Worm (Caenorhabditis elegans): ENCODE data around the gene ins-20.

The ins-20 gene

ce11 chrII:6046023-6046631, 35.5 kb downstream of the ins-20 start:
- no peak for TF ChIP-seq tlf-1 (GFP tag; optimal IDR thresholded peaks at IDR 0.05)
- TF ChIP-seq dpl-1 (GFP tag; optimal IDR thresholded peaks at IDR 0.05), result no peak
- no peak for TF ChIP-seq C06A6.2 (GFP tag; conservative IDR thresholded peaks at IDR 0.05)
- no peak for TF ChIP-seq nhr-80 (tag; optimal IDR thresholded peaks at IDR 0.05)
- TF ChIP-seq T07F8.4 (tag; optimal IDR thresholded peaks at IDR 0.05), result no peak
- TF ChIP-seq fkh-3 (tag; optimal IDR thresholded peaks at IDR 0.05), result no peak
- no peak for TF ChIP-seq pbrm-1 (GFP tag; IDR thresholded peaks at IDR 0.05)
- no peak for TF ChIP-seq F52B5.7 (tag; optimal IDR thresholded peaks at IDR 0.05)
- TF ChIP-seq K12H6.12 (tag; optimal IDR thresholded peaks at IDR 0.05), result no peak
- TF ChIP-seq madf-10 (tag; optimal IDR thresholded peaks at IDR 0.05), result no peak
- TF ChIP-seq ets-4 (GFP tag; optimal IDR thresholded peaks at IDR 0.05), result no peak
- TF ChIP-seq lin-26 (GFP tag; IDR thresholded peaks at IDR 0.05), result no peak
- no peak for TF ChIP-seq F57A8.1 (GFP tag; optimal IDR thresholded peaks at IDR 0.05)
- TF ChIP-seq hlh-26 (GFP tag; conservative IDR thresholded peaks at IDR 0.05), result no peak
- TF ChIP-seq bed-1 (GFP tag; IDR thresholded peaks at IDR 0.05), result no peak
- TF ChIP-seq madf-6 (GFP tag; IDR thresholded peaks at IDR 0.05), result peak; percentile 36; the same call in 1 of the 2 replicates
- TF ChIP-seq F10E7.11 (tag; optimal IDR thresholded peaks at IDR 0.05), result no peak
- peak; percentile 60 for TF ChIP-seq ztf-18 (tag; optimal IDR thresholded peaks at IDR 0.05)

- TF ChIP-seq let-607 (tag; optimal IDR thresholded peaks at IDR 0.05), result peak in 1 of 2 experiments; percentile 69
- peak; percentile 47; the same call in 1 of the 2 replicates for TF ChIP-seq hmg-1.2 (GFP tag; IDR thresholded peaks at IDR 0.05)
- peak; percentile 90 for TF ChIP-seq lin-40 (tag; optimal IDR thresholded peaks at IDR 0.05)
- no peak for TF ChIP-seq nfya-2 (GFP tag; IDR thresholded peaks at IDR 0.05)
- TF ChIP-seq ceh-100 (GFP tag; IDR thresholded peaks at IDR 0.05), result peak; percentile 70; the same call in 1 of the 2 replicates
- TF ChIP-seq pha-4 (tag; optimal IDR thresholded peaks at IDR 0.05), result peak; percentile 72
- TF ChIP-seq dpl-1 (GFP tag; optimal IDR thresholded peaks at IDR 0.05), result peak; percentile 27
- TF ChIP-seq gei-17 (GFP tag; optimal IDR thresholded peaks at IDR 0.05), result peak; percentile 17
- peak; percentile 98 for TF ChIP-seq ztf-18 (tag; optimal IDR thresholded peaks at IDR 0.05)
- TF ChIP-seq ztf-26 (tag; optimal IDR thresholded peaks at IDR 0.05), result no peak
- peak; percentile 60 for TF ChIP-seq tbp1 (GFP tag; optimal IDR thresholded peaks at IDR 0.05)
- no peak for TF ChIP-seq unc-62 (GFP tag; optimal IDR thresholded peaks at IDR 0.05)
- no peak for TF ChIP-seq let-526 (GFP tag; IDR thresholded peaks at IDR 0.05)
- peak; percentile 68 for TF ChIP-seq ZK185.1 (tag; optimal IDR thresholded peaks at IDR 0.05; ENCODE audit: poor library complexity, severe bottlenecking)
- no peak for TF ChIP-seq tbx-9 (tag; optimal IDR thresholded peaks at IDR 0.05; ENCODE audit: borderline replicate concordance)
- no peak for TF ChIP-seq sdz-38 (tag; optimal IDR thresholded peaks at IDR 0.05)
- peak; percentile 79 for TF ChIP-seq K11D2.4 (GFP tag; IDR thresholded peaks at IDR 0.05)
- peak; percentile 73 for TF ChIP-seq repo-1 (tag; optimal IDR thresholded peaks at IDR 0.05)
- peak; percentile 81 for TF ChIP-seq Y56A3A.18 (GFP tag; IDR thresholded peaks at IDR 0.05)
- peak; percentile 13 for TF ChIP-seq ceh-27 (GFP tag; optimal IDR thresholded peaks at IDR 0.05)
- no peak for TF ChIP-seq Y53F4B.3 (GFP tag; IDR thresholded peaks at IDR 0.05)
- peak in 1 of 2 experiments; percentile 15 for TF ChIP-seq rec-8 (tag; optimal IDR thresholded peaks at IDR 0.05)
- TF ChIP-seq unc-130 (GFP tag; optimal IDR thresholded peaks at IDR 0.05), result peak; percentile 11
- peak; percentile 77 for TF ChIP-seq snpc-3.4 (tag; optimal IDR thresholded peaks at IDR 0.05)
- peak; percentile 32 for TF ChIP-seq F23B12.7 (tag; optimal IDR thresholded peaks at IDR 0.05; ENCODE audit: insufficient read depth)
- TF ChIP-seq somi-1 (GFP tag; optimal IDR thresholded peaks at IDR 0.05), result no peak
- TF ChIP-seq D2030.7 (GFP tag; IDR thresholded peaks at IDR 0.05), result peak; percentile 52; the same call in 1 of the 2 replicates
- peak; percentile 56; the same call in 1 of the 2 replicates for TF ChIP-seq F33H1.4 (GFP tag; IDR thresholded peaks at IDR 0.05)
- peak; percentile 62; the same call in 1 of the 2 replicates for TF ChIP-seq attf-3 (GFP tag; conservative IDR thresholded peaks at IDR 0.05)
- TF ChIP-seq Y53G8AR.9 (GFP tag; conservative IDR thresholded peaks at IDR 0.05), result peak; percentile 89
Observed at ce11 chrII:6047639-6048159, 37.1 kb downstream of the ins-20 start, which contains the start of the genes R12C12.6 and ran-5. R12C12.6 (minus strand) TSS chrII:6047867. ran-5 (plus strand) TSS chrII:6048109.

All from whole organism, young adult.